Fruit fly (Drosophila melanogaster) whole organism, adult: ENCODE data around the gene CG31104.

ENCODE experiments used
- CG14711 ChIP-seq: fragments of 200-800 bp; sonication (Bioruptor generic); optimal IDR thresholded peaks from 2 replicates; lab custom pipeline; 2018; ENCODE audit warnings: missing biosample characterization, mild to moderate bottlenecking, missing genetic modification characterization, moderate library complexity
- CG1620 ChIP-seq: fragments of 200-800 bp; sonication (Bioruptor generic); optimal IDR thresholded peaks from 2 replicates; lab custom pipeline; 2016; ENCODE audit warnings: missing biosample characterization, missing genetic modification characterization
- CG5204 ChIP-seq: fragments of 200-800 bp; sonication (Bioruptor generic); optimal IDR thresholded peaks from 2 replicates; lab custom pipeline; 2016; ENCODE audit warnings: missing biosample characterization, missing genetic modification characterization
- Clk ChIP-seq: fragments of 200-800 bp; sonication (Bioruptor generic); optimal IDR thresholded peaks from 2 replicates; lab custom pipeline; 2017; ENCODE audit warnings: missing biosample characterization, missing genetic modification characterization
- Mnt ChIP-seq: fragments of 200-800 bp; sonication (Bioruptor generic); optimal IDR thresholded peaks from 2 replicates; lab custom pipeline; 2016; ENCODE audit warnings: missing biosample characterization, mild to moderate bottlenecking, missing genetic modification characterization
- kay ChIP-seq: fragments of 200-800 bp; sonication (Bioruptor generic); peaks from one replicate; lab custom pipeline; 2016; ENCODE audit warnings: missing biosample characterization, missing genetic modification characterization, borderline replicate concordance
- tj ChIP-seq: fragments of 200-800 bp; sonication (Bioruptor generic); optimal IDR thresholded peaks from 3 replicates; lab custom pipeline; 2017; ENCODE audit warnings: missing biosample characterization, mild to moderate bottlenecking, missing genetic modification characterization, moderate library complexity

- TF ChIP-seq kay (GFP tag; lab: Kevin White, UChicago), result peak; percentile 90
- TF ChIP-seq CG5204 (GFP tag; lab: Kevin White, UChicago), result no peak
- TF ChIP-seq CG14711 (tag; lab: Kevin White, UChicago), result no peak
- no peak for TF ChIP-seq CG1620 (GFP tag; lab: Kevin White, UChicago)
- TF ChIP-seq tj, result no peak
- TF ChIP-seq Mnt (GFP tag; lab: Kevin White, UChicago), result no peak
- no peak for TF ChIP-seq Clk (GFP tag; lab: Kevin White, UChicago)
These were observed 14.3 kb downstream of the CG31104 start, which contains the start of gene CG31288 for dm6 chr3R:25299507-25299964.
